Fruit fly (Drosophila melanogaster) whole organism: ENCODE data around the gene CG9500.

Experiments
- EcR ChIP-seq, 2 experiments: fragments of >200 bp; optimal IDR thresholded peaks; 2 replicates each; lab custom pipeline; 2017; ENCODE audit warnings: missing biosample characterization in 2 of 2, missing genetic modification characterization in 2 of 2, missing genetic modification reagents in 2 of 2
- pan ChIP-seq: fragments of >200 bp; optimal IDR thresholded peaks from 2 replicates; lab custom pipeline; 2017
- psq ChIP-seq: fragments of >200 bp; optimal IDR thresholded peaks from 2 replicates; lab custom pipeline; 2017

DNA sequence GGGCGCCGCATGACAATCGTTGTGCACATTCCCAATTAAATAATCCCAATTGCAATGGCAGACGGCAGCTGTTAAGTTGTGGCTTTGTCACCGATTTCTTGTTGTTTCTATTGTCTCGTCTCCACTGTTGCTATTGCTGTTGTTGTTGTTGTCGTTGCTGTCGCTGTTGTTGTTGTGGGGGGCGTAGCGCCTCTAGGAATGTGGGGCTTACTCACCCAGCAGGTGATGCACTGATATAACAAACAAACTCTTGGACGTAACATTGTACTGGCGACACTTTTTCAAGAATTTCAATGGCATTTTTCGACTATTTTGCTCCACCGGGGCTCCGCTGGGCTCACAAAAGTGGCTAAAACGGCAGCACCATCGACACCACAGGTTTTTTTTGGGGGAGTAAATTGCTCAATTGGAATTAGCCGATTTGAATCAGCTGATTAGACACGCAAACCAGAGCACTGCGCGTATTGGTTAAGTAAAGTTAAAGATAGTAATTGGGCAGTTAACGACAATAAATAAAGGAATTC lies 20.2 kb downstream of the CG9500 start:
- TF ChIP-seq pan (lab: Kevin White, UChicago): no peak
- TF ChIP-seq psq: no peak
- TF ChIP-seq EcR (GFP tag; optimal IDR thresholded peaks at IDR 0.05; lab: Kevin White, UChicago): no peak
